Worm (Caenorhabditis elegans): Measurements from ENCODE around the gene T05D4.5.

- TF ChIP-seq lin-39 (tag; optimal IDR thresholded peaks at IDR 0.05) (no peak), nhr-10 (tag; optimal IDR thresholded peaks at IDR 0.05) (no peak), mdl-1 (tag; optimal IDR thresholded peaks at IDR 0.05) (no peak), lin-11 (tag; optimal IDR thresholded peaks at IDR 0.05) (no peak), F13H6.1 (tag; optimal IDR thresholded peaks at IDR 0.05) (no peak), nhr-237 (tag; optimal IDR thresholded peaks at IDR 0.05) (no peak), fos-1 (tag; optimal IDR thresholded peaks at IDR 0.05) (no peak), nhr-12 (tag; optimal IDR thresholded peaks at IDR 0.05) (no peak), gmeb-1 (tag; optimal IDR thresholded peaks at IDR 0.05) (no peak), lin-13 (GFP tag; optimal IDR thresholded peaks at IDR 0.05) (no peak), skn-1 (tag; optimal IDR thresholded peaks at IDR 0.05) (no peak), nhr-25 (tag; optimal IDR thresholded peaks at IDR 0.05) (no peak), unc-39 (tag; optimal IDR thresholded peaks at IDR 0.05) (no peak)
These were observed 10.3 kb upstream of the T05D4.5 start, which contains the start of gene exc-12 for ce11 chrIII:13570347-13570746.
